Worm (Caenorhabditis elegans): ENCODE measurements around the gene F58A3.4.

DNA sequence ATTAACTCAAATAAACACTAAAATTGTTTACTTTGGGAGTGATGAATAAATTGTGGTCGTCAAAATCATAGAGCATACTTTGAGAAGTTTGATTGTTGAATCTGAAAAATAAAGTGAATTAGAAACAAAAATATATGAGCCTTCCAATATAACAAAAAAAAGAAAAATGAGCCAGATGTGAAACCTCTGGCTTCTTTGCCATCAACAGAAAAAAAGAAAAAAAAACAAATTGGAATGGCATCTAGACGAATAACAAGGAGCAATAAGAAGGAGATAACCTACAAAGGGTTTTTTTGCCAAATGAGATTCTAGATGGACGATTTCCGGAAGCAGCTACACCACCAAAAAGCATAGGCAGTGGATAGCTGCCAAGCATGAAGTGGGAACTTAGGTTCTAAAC, at the start of gene F58A3.4:
- TF ChIP-seq fkh-10 (GFP tag; optimal IDR thresholded peaks at IDR 0.05) (no peak), hlh-6 (tag; optimal IDR thresholded peaks at IDR 0.05) (no peak), F13H6.1 (tag; optimal IDR thresholded peaks at IDR 0.05) (no peak), unc-86 (tag; optimal IDR thresholded peaks at IDR 0.05) (no peak), elt-4 (tag; optimal IDR thresholded peaks at IDR 0.05) (no peak), pqm-1 (tag; optimal IDR thresholded peaks at IDR 0.05) (no peak), nhr-11 (tag; optimal IDR thresholded peaks at IDR 0.05) (no peak), pros-1 (tag; optimal IDR thresholded peaks at IDR 0.05) (no peak)
